Worm (Caenorhabditis elegans): ENCODE results near the gene btb-8.

btb-8 gene

ce11 chrII:1771785-1772184 lies 49.2 kb downstream of the btb-8 start, which contains the start of gene math-3:
Gene math-3, plus strand, starts transcription at chrII:1772085.
- TF ChIP-seq lsy-2 (tag; optimal IDR thresholded peaks at IDR 0.05) (no peak), unc-62 (GFP tag; optimal IDR thresholded peaks at IDR 0.05 in 1 of 2) (peak in 1 of 2 experiments; percentile 46), unc-62 (tag; optimal IDR thresholded peaks at IDR 0.05) (no peak)
